Fruit fly (Drosophila melanogaster) whole organism, embryonic: ENCODE results near the gene CG13272.

Experiments used
- Abd-B ChIP-seq: fragments of 200-800 bp; sonication (Bioruptor generic); optimal IDR thresholded peaks from 2 replicates; lab custom pipeline; 2018; ENCODE audit warnings: missing biosample characterization, mild to moderate bottlenecking, missing genetic modification characterization, moderate library complexity
- BEAF-32 ChIP-seq: fragments of 200-800 bp; sonication (Bioruptor generic); optimal IDR thresholded peaks from 3 replicates; lab custom pipeline; 2017; ENCODE audit warnings: missing biosample characterization, missing genetic modification characterization, mild to moderate bottlenecking, moderate library complexity, missing genetic modification reagents
- CG10366 ChIP-seq: fragments of 200-800 bp; sonication (Bioruptor generic); IDR thresholded peaks from 2 replicates; pipeline ENCODE4 v1.3.6; 2022; ENCODE audit warnings: missing biosample characterization, missing genetic modification characterization
- CG12299 ChIP-seq: fragments of 200-800 bp; sonication (Bioruptor generic); optimal IDR thresholded peaks from 2 replicates; lab custom pipeline; 2018; ENCODE audit warnings: missing biosample characterization, mild to moderate bottlenecking, missing genetic modification characterization
- CG13123 ChIP-seq: fragments of 200-800 bp; sonication (Bioruptor generic); optimal IDR thresholded peaks from 2 replicates; lab custom pipeline; 2016; ENCODE audit warnings: missing biosample characterization, missing genetic modification characterization
- CG13287 ChIP-seq: fragments of 200-800 bp; sonication (Bioruptor generic); IDR thresholded peaks from 2 replicates; pipeline ENCODE4 v1.3.6; 2022; ENCODE audit warnings: missing biosample characterization, missing genetic modification characterization; ENCODE audit not compliant: partially characterized antibody
- CG14710 ChIP-seq: fragments of 200-800 bp; sonication (Bioruptor generic); optimal IDR thresholded peaks from 3 replicates; lab custom pipeline; 2019; ENCODE audit warnings: missing biosample characterization, mild to moderate bottlenecking, missing genetic modification characterization, moderate library complexity
- CG15479 ChIP-seq: fragments of 200-800 bp; sonication (Bioruptor generic); optimal IDR thresholded peaks from 3 replicates; lab custom pipeline; 2019; ENCODE audit warnings: missing biosample characterization, mild to moderate bottlenecking, missing genetic modification characterization, moderate library complexity
- CG1603 ChIP-seq: fragments of 200-800 bp; sonication (Bioruptor generic); optimal IDR thresholded peaks from 2 replicates; lab custom pipeline; 2019; ENCODE audit warnings: missing biosample characterization, mild to moderate bottlenecking, missing genetic modification characterization, moderate library complexity
- CG16779 ChIP-seq: fragments of 200-800 bp; sonication (Bioruptor generic); IDR thresholded peaks from 2 replicates; pipeline ENCODE4 v1.3.6; 2022; ENCODE audit warnings: missing biosample characterization, missing genetic modification characterization
- CG18476 ChIP-seq: fragments of 200-800 bp; sonication (Bioruptor generic); optimal IDR thresholded peaks from 2 replicates; lab custom pipeline; 2016; ENCODE audit warnings: missing biosample characterization, mild to moderate bottlenecking, missing genetic modification characterization
- CG31224 ChIP-seq: fragments of 200-800 bp; sonication (Bioruptor generic); IDR thresholded peaks from 2 replicates; pipeline ENCODE4 v1.3.6; 2022; ENCODE audit warnings: missing biosample characterization, missing genetic modification characterization
- CG3407 ChIP-seq: fragments of 200-800 bp; sonication (Bioruptor generic); optimal IDR thresholded peaks from 2 replicates; lab custom pipeline; 2018; ENCODE audit warnings: missing biosample characterization, mild to moderate bottlenecking, missing genetic modification characterization
- CG34224 ChIP-seq: fragments of 200-800 bp; sonication (Bioruptor generic); IDR thresholded peaks from 3 replicates; pipeline ENCODE4 v1.3.6; 2022; ENCODE audit warnings: missing biosample characterization, missing genetic modification characterization; ENCODE audit not compliant: partially characterized antibody
- CG3838 ChIP-seq: fragments of 200-800 bp; sonication (Bioruptor generic); optimal IDR thresholded peaks from 3 replicates; lab custom pipeline; 2016; ENCODE audit warnings: missing biosample characterization, missing genetic modification characterization
- CG4282 ChIP-seq: fragments of 200-800 bp; sonication (Bioruptor generic); optimal IDR thresholded peaks from 2 replicates; lab custom pipeline; 2016; ENCODE audit warnings: missing biosample characterization, missing genetic modification characterization
- CG4360 ChIP-seq: fragments of 200-800 bp; sonication (Bioruptor generic); IDR thresholded peaks from 2 replicates; pipeline ENCODE4 v1.3.6; 2022; ENCODE audit warnings: missing biosample characterization, missing genetic modification characterization
- CG9609 ChIP-seq: fragments of 200-800 bp; sonication (Bioruptor generic); optimal IDR thresholded peaks from 3 replicates; lab custom pipeline; 2016; ENCODE audit warnings: missing biosample characterization, missing genetic modification characterization
- CG9797 ChIP-seq: fragments of 200-800 bp; sonication (Bioruptor generic); optimal IDR thresholded peaks from 3 replicates; lab custom pipeline; 2018; ENCODE audit warnings: missing biosample characterization, mild to moderate bottlenecking, missing genetic modification characterization
- CTCF ChIP-seq: fragments of 200-800 bp; sonication (Bioruptor generic); optimal IDR thresholded peaks from 2 replicates; lab custom pipeline; 2017; ENCODE audit warnings: missing biosample characterization, mild to moderate bottlenecking, missing genetic modification characterization, moderate library complexity
- CkIIα-i1 ChIP-seq: fragments of 200-800 bp; sonication (Bioruptor generic); IDR thresholded peaks from 2 replicates; pipeline ENCODE4 v1.3.6; 2022; ENCODE audit warnings: missing biosample characterization, missing genetic modification characterization
- CrebB ChIP-seq: fragments of 200-800 bp; sonication (Bioruptor generic); optimal IDR thresholded peaks from 3 replicates; lab custom pipeline; 2018; ENCODE audit warnings: missing biosample characterization, mild to moderate bottlenecking, missing genetic modification characterization
- Deaf1 ChIP-seq: fragments of 200-800 bp; optimal IDR thresholded peaks from 3 replicates; lab custom pipeline; 2019; ENCODE audit warnings: missing biosample characterization, mild to moderate bottlenecking, missing genetic modification characterization, moderate library complexity
- E2f1 ChIP-seq: fragments of 200-800 bp; sonication (Bioruptor generic); IDR thresholded peaks from 2 replicates; pipeline ENCODE4 v1.3.6; 2022; ENCODE audit warnings: missing biosample characterization, missing genetic modification characterization
- Fer3 ChIP-seq: fragments of 200-800 bp; sonication (Bioruptor generic); optimal IDR thresholded peaks from 2 replicates; lab custom pipeline; 2018; ENCODE audit warnings: missing biosample characterization, mild to moderate bottlenecking, missing genetic modification characterization, moderate library complexity
- MESR4 ChIP-seq: fragments of 200-800 bp; sonication (Bioruptor generic); optimal IDR thresholded peaks from 2 replicates; lab custom pipeline; 2018; ENCODE audit warnings: missing biosample characterization, mild to moderate bottlenecking, missing genetic modification characterization, moderate library complexity
- Mrtf ChIP-seq: fragments of 200-800 bp; sonication (Bioruptor generic); IDR thresholded peaks from 3 replicates; pipeline ENCODE4 v1.3.6; 2022; ENCODE audit warnings: missing biosample characterization, missing genetic modification characterization
- Nf-YA ChIP-seq: fragments of 200-800 bp; sonication (Bioruptor generic); IDR thresholded peaks from 2 replicates; pipeline ENCODE4 v1.3.6; 2022; ENCODE audit warnings: missing biosample characterization, missing genetic modification characterization
- Opbp ChIP-seq: fragments of 200-800 bp; sonication (Bioruptor generic); IDR thresholded peaks from 3 replicates; pipeline ENCODE4 v1.3.6; 2022; ENCODE audit warnings: missing biosample characterization, missing genetic modification characterization; ENCODE audit not compliant: partially characterized antibody
- Scr ChIP-seq: fragments of 200-800 bp; sonication (Bioruptor generic); IDR thresholded peaks from 2 replicates; pipeline ENCODE4 v1.3.6; 2022; ENCODE audit warnings: missing biosample characterization, missing genetic modification characterization; ENCODE audit not compliant: partially characterized antibody
- Sry-δ ChIP-seq: fragments of 200-800 bp; sonication (Bioruptor generic); optimal IDR thresholded peaks from 2 replicates; lab custom pipeline; 2016; ENCODE audit warnings: missing biosample characterization, missing genetic modification characterization
- bbx ChIP-seq: fragments of 200-800 bp; sonication (Bioruptor generic); IDR thresholded peaks from 2 replicates; pipeline ENCODE4 v1.3.6; 2022; ENCODE audit warnings: missing biosample characterization, missing genetic modification characterization; ENCODE audit not compliant: partially characterized antibody
- bowl ChIP-seq: fragments of 200-800 bp; sonication (Bioruptor generic); IDR thresholded peaks from 2 replicates; pipeline ENCODE4 v1.3.6; 2022; ENCODE audit warnings: missing biosample characterization, missing genetic modification characterization
- cg ChIP-seq: fragments of 200-800 bp; sonication (Bioruptor generic); optimal IDR thresholded peaks from 3 replicates; lab custom pipeline; 2019; ENCODE audit warnings: missing biosample characterization, mild to moderate bottlenecking, missing genetic modification characterization, moderate library complexity
- fd96Cb ChIP-seq: fragments of 200-800 bp; sonication (Bioruptor generic); optimal IDR thresholded peaks from 2 replicates; lab custom pipeline; 2018; ENCODE audit warnings: missing biosample characterization, mild to moderate bottlenecking, missing genetic modification characterization, moderate library complexity
- fru ChIP-seq: fragments of >200 bp; optimal IDR thresholded peaks from 2 replicates; lab custom pipeline; 2017
- gem ChIP-seq: fragments of 200-800 bp; sonication (Bioruptor generic); optimal IDR thresholded peaks from 2 replicates; lab custom pipeline; 2019; ENCODE audit warnings: missing biosample characterization, mild to moderate bottlenecking, missing genetic modification characterization, moderate library complexity
- hbn ChIP-seq: fragments of 200-800 bp; sonication (Bioruptor generic); IDR thresholded peaks from 2 replicates; pipeline ENCODE4 v1.3.6; 2022; ENCODE audit warnings: missing biosample characterization, missing genetic modification characterization; ENCODE audit not compliant: partially characterized antibody
- jigr1 ChIP-seq: fragments of 200-800 bp; sonication (Bioruptor generic); IDR thresholded peaks from 3 replicates; pipeline ENCODE4 v1.3.6; 2022; ENCODE audit warnings: missing biosample characterization, missing genetic modification characterization
- knrl ChIP-seq: fragments of 200-800 bp; sonication (Bioruptor generic); IDR thresholded peaks from 3 replicates; pipeline ENCODE4 v1.3.6; 2022; ENCODE audit warnings: missing biosample characterization, missing genetic modification characterization; ENCODE audit not compliant: partially characterized antibody
- nerfin-1 ChIP-seq: fragments of 200-800 bp; sonication (Bioruptor generic); optimal IDR thresholded peaks from 3 replicates; lab custom pipeline; 2019; ENCODE audit warnings: missing biosample characterization, mild to moderate bottlenecking, missing genetic modification characterization, moderate library complexity
- org-1 ChIP-seq: fragments of 200-800 bp; sonication (Bioruptor generic); optimal IDR thresholded peaks from 2 replicates; lab custom pipeline; 2017; ENCODE audit warnings: missing biosample characterization, missing genetic modification characterization
- pzg ChIP-seq: fragments of 200-800 bp; sonication (Bioruptor generic); optimal IDR thresholded peaks from 3 replicates; lab custom pipeline; 2018; ENCODE audit warnings: missing biosample characterization, mild to moderate bottlenecking, missing genetic modification characterization, moderate library complexity
- rib ChIP-seq: fragments of 200-800 bp; sonication (Bioruptor generic); IDR thresholded peaks from 2 replicates; pipeline ENCODE4 v1.3.6; 2022; ENCODE audit warnings: missing biosample characterization, missing genetic modification characterization
- row ChIP-seq: fragments of 200-800 bp; sonication (Bioruptor generic); IDR thresholded peaks from 3 replicates; pipeline ENCODE4 v1.3.6; 2022; ENCODE audit warnings: missing biosample characterization, missing genetic modification characterization
- stwl ChIP-seq: fragments of 200-800 bp; sonication (Bioruptor generic); optimal IDR thresholded peaks from 3 replicates; lab custom pipeline; 2018; ENCODE audit warnings: missing biosample characterization, mild to moderate bottlenecking, missing genetic modification characterization, moderate library complexity
- tll ChIP-seq, 2 experiments: fragments of 200-800 bp in 1 of 2; fragments of >200 bp in 1 of 2; sonication (Bioruptor generic) in 1 of 2; optimal IDR thresholded peaks; 2 replicates each; lab custom pipeline; 2017 to 2019; ENCODE audit warnings: missing biosample characterization in 2 of 2, missing genetic modification characterization in 2 of 2, mild to moderate bottlenecking in 1 of 2, moderate library complexity in 1 of 2
- tup ChIP-seq: fragments of 200-800 bp; sonication (Bioruptor generic); optimal IDR thresholded peaks from 2 replicates; lab custom pipeline; 2016; ENCODE audit warnings: missing biosample characterization, mild to moderate bottlenecking, missing genetic modification characterization, moderate library complexity
- twi ChIP-seq: fragments of 200-800 bp; optimal IDR thresholded peaks from 2 replicates; lab custom pipeline; 2019; ENCODE audit warnings: missing biosample characterization, mild to moderate bottlenecking, missing genetic modification characterization, moderate library complexity
- vfl ChIP-seq: fragments of 200-800 bp; sonication (Bioruptor generic); optimal IDR thresholded peaks from 2 replicates; lab custom pipeline; 2016; ENCODE audit warnings: missing biosample characterization, missing genetic modification characterization
- vvl ChIP-seq: fragments of 200-800 bp; sonication (Bioruptor generic); IDR thresholded peaks from 2 replicates; pipeline ENCODE4 v1.3.6; 2022; ENCODE audit warnings: missing biosample characterization, missing genetic modification characterization

Gene CG13272

dm6 chr2L:16824905-16825333 lies 20.2 kb downstream of the CG13272 start, which contains the start of gene Cse1 (continued):
- no peak for TF ChIP-seq CG10366 (GFP tag; lab: Robert Waterston, UW)
- 0 out of 2 replicates have a peak, but pooled peaks have one; percentile 22 for TF ChIP-seq CG31224 (GFP tag; lab: Robert Waterston, UW)
- no peak for TF ChIP-seq CG4282 (GFP tag; lab: Kevin White, UChicago)
- TF ChIP-seq CG15479 = peak; percentile 47
- peak; percentile 20 for TF ChIP-seq MESR4
- peak; percentile 55; the same call in 1 of the 2 replicates for TF ChIP-seq bbx (GFP tag; lab: Robert Waterston, UW)
- TF ChIP-seq stwl (tag; lab: Kevin White, UChicago) = peak; percentile 6
- TF ChIP-seq CrebB (tag; lab: Kevin White, UChicago) = no peak
- peak; percentile 51 for TF ChIP-seq CG34224 (GFP tag; lab: Robert Waterston, UW)
- no peak for TF ChIP-seq CG16779 (GFP tag; lab: Robert Waterston, UW)
- no peak for TF ChIP-seq fd96Cb
- TF ChIP-seq CG3838 = no peak
- TF ChIP-seq row (GFP tag; lab: Robert Waterston, UW) = peak; percentile 36; the same call in 1 of the 3 replicates
- TF ChIP-seq CG9609 (GFP tag; lab: Kevin White, UChicago) = no peak
- peak; percentile 93 for TF ChIP-seq cg (GFP tag; lab: Kevin White, UChicago)
- no peak for TF ChIP-seq gem (tag; lab: Kevin White, UChicago)
- no peak for TF ChIP-seq Abd-B
- peak; percentile 17 for TF ChIP-seq CG9797 (GFP tag; lab: Kevin White, UChicago)
- no peak for TF ChIP-seq Fer3
- TF ChIP-seq CTCF (GFP tag; lab: Kevin White, UChicago) = no peak
- no peak for TF ChIP-seq Nf-YA
- no peak for TF ChIP-seq vfl
- TF ChIP-seq org-1 (GFP tag; lab: Kevin White, UChicago) = no peak
- no peak for TF ChIP-seq tll (GFP tag; optimal IDR thresholded peaks at IDR 0.05; lab: Kevin White, UChicago)
- TF ChIP-seq CG4360 (GFP tag; lab: Robert Waterston, UW) = no peak
- no peak for TF ChIP-seq Deaf1 (tag; lab: Kevin White, UChicago)
- peak; percentile 98 for TF ChIP-seq nerfin-1
- TF ChIP-seq Sry-δ = peak; percentile 81
- TF ChIP-seq CkIIα-i1 (GFP tag; lab: Robert Waterston, UW) = no peak
- TF ChIP-seq BEAF-32 (GFP tag; lab: Kevin White, UChicago) = peak; percentile 71
- TF ChIP-seq CG1603 (tag; lab: Kevin White, UChicago) = no peak
- TF ChIP-seq CG12299 (tag; lab: Kevin White, UChicago) = no peak
- TF ChIP-seq vvl = no peak
- TF ChIP-seq jigr1 (GFP tag; lab: Robert Waterston, UW) = no peak
- 0 out of 2 replicates have a peak, but pooled peaks have one; percentile 39 for TF ChIP-seq hbn (GFP tag; lab: Robert Waterston, UW)
- no peak for TF ChIP-seq fru (lab: Kevin White, UChicago)
- no peak for TF ChIP-seq twi
- peak; percentile 75; the same call in 1 of the 2 replicates for TF ChIP-seq rib
- TF ChIP-seq pzg (GFP tag; lab: Kevin White, UChicago) = peak; percentile 34
- no peak for TF ChIP-seq CG13123 (GFP tag; lab: Kevin White, UChicago)
- peak; percentile 16 for TF ChIP-seq CG14710
- no peak for TF ChIP-seq CG18476 (GFP tag; lab: Kevin White, UChicago)
- TF ChIP-seq Scr = peak; percentile 78
- TF ChIP-seq bowl (GFP tag; lab: Robert Waterston, UW) = no peak
- peak; percentile 68 for TF ChIP-seq knrl (GFP tag; lab: Robert Waterston, UW)
- no peak for TF ChIP-seq CG3407
- TF ChIP-seq CG13287 = peak; percentile 70
- no peak for TF ChIP-seq Mrtf (GFP tag; lab: Robert Waterston, UW)
- peak; percentile 57; the same call in 1 of the 3 replicates for TF ChIP-seq Opbp (GFP tag; lab: Robert Waterston, UW)
- TF ChIP-seq tup (GFP tag; lab: Kevin White, UChicago) = no peak
- peak; percentile 32; the same call in 1 of the 2 replicates for TF ChIP-seq E2f1 (GFP tag; lab: Robert Waterston, UW)
